Worm (Caenorhabditis elegans) whole organism, young adult: ENCODE data around the gene atp-5.

Experiments used
- B0261.1 ChIP-seq: sonication (generic microtip); optimal IDR thresholded peaks from 2 replicates; lab custom pipeline; 2016; ENCODE audit warnings: mild to moderate bottlenecking, missing genetic modification characterization, moderate library complexity, missing compliant biosample characterization
- B0336.3 ChIP-seq: fragments of 200-800 bp; sonication (Bioruptor generic); IDR thresholded peaks from 2 replicates; pipeline ENCODE4 v1.3.6; 2022; ENCODE audit warnings: missing genetic modification characterization, missing compliant biosample characterization
- C17E4.6 ChIP-seq: fragments of 200-800 bp; sonication (Bioruptor generic); IDR thresholded peaks from 2 replicates; pipeline ENCODE4 v1.3.6; 2022; ENCODE audit warnings: missing genetic modification reagents, missing genetic modification characterization, missing compliant biosample characterization
- F10E7.11 ChIP-seq: sonication (generic microtip); optimal IDR thresholded peaks from 2 replicates; lab custom pipeline; 2017; ENCODE audit warnings: mild to moderate bottlenecking, missing genetic modification characterization, moderate library complexity, missing compliant biosample characterization
- F37B4.10 ChIP-seq: fragments of 200-800 bp; sonication (Bioruptor generic); IDR thresholded peaks from 2 replicates; pipeline ENCODE4 v1.3.6; 2022; ENCODE audit warnings: missing genetic modification characterization, missing compliant biosample characterization
- F39B2.1 ChIP-seq: fragments of 200-800 bp; sonication (Bioruptor generic); IDR thresholded peaks from 2 replicates; pipeline ENCODE4 v1.3.6; 2022; ENCODE audit warnings: missing genetic modification reagents, missing genetic modification characterization, missing compliant biosample characterization
- F52B5.7 ChIP-seq: sonication (generic microtip); optimal IDR thresholded peaks from 2 replicates; lab custom pipeline; 2016; ENCODE audit warnings: mild to moderate bottlenecking, missing genetic modification characterization, missing compliant biosample characterization
- T07F8.4 ChIP-seq: sonication (generic microtip); optimal IDR thresholded peaks from 2 replicates; lab custom pipeline; 2016; ENCODE audit warnings: mild to moderate bottlenecking, missing genetic modification characterization, moderate library complexity, missing compliant biosample characterization
- Y53F4B.3 ChIP-seq: fragments of 200-800 bp; sonication (Bioruptor generic); IDR thresholded peaks from 2 replicates; pipeline ENCODE4 v1.3.6; 2022; ENCODE audit warnings: missing genetic modification reagents, missing genetic modification characterization, missing compliant biosample characterization
- Y53G8AR.9 ChIP-seq: fragments of 200-800 bp; sonication (Bioruptor generic); conservative IDR thresholded peaks from 2 replicates; pipeline ENCODE4 v1.3.6; 2022; ENCODE audit warnings: missing genetic modification reagents, missing genetic modification characterization, missing compliant biosample characterization
- aptf-3 ChIP-seq: fragments of 200-800 bp; sonication (Bioruptor generic); IDR thresholded peaks from 2 replicates; pipeline ENCODE4 v1.3.6; 2022; ENCODE audit warnings: missing genetic modification characterization, missing compliant biosample characterization
- attf-5 ChIP-seq: fragments of 200-800 bp; sonication (Bioruptor generic); optimal IDR thresholded peaks from 2 replicates; lab custom pipeline; 2018; ENCODE audit warnings: mild to moderate bottlenecking, missing genetic modification characterization, missing compliant biosample characterization
- cebp-2 ChIP-seq: fragments of 200-800 bp; sonication (Bioruptor generic); IDR thresholded peaks from 2 replicates; pipeline ENCODE4 v1.3.6; 2022; ENCODE audit warnings: missing genetic modification characterization, missing compliant biosample characterization
- die-1 ChIP-seq: sonication (generic microtip); optimal IDR thresholded peaks from 2 replicates; lab custom pipeline; 2016; ENCODE audit warnings: missing genotype, mild to moderate bottlenecking, missing genetic modification characterization, missing compliant biosample characterization
- dpl-1 ChIP-seq: fragments of 150-350 bp; optimal IDR thresholded peaks from 2 replicates; lab custom pipeline; 2014; ENCODE audit warnings: missing biosample characterization, missing genetic modification reagents, missing genetic modification characterization
- efl-1 ChIP-seq: fragments of 150-350 bp; optimal IDR thresholded peaks from 2 replicates; lab custom pipeline; 2014; ENCODE audit warnings: missing biosample characterization, missing genetic modification reagents, missing genetic modification characterization
- egl-44 ChIP-seq: fragments of 200-800 bp; sonication (Bioruptor generic); IDR thresholded peaks from 2 replicates; pipeline ENCODE4 v1.3.6; 2022; ENCODE audit warnings: missing genetic modification reagents, missing genetic modification characterization, missing compliant biosample characterization
- gei-17 ChIP-seq: fragments of 200-800 bp; sonication (Bioruptor generic); optimal IDR thresholded peaks from 2 replicates; lab custom pipeline; 2018; ENCODE audit warnings: mild to moderate bottlenecking, missing genetic modification characterization, missing compliant biosample characterization
- hlh-26 ChIP-seq: fragments of 200-800 bp; sonication (Bioruptor generic); conservative IDR thresholded peaks from 2 replicates; pipeline ENCODE4 v1.3.6; 2022; ENCODE audit warnings: missing genetic modification reagents, missing genetic modification characterization, missing compliant biosample characterization
- hrde-1 ChIP-seq: sonication (generic microtip); optimal IDR thresholded peaks from 2 replicates; lab custom pipeline; 2016; ENCODE audit warnings: missing genetic modification characterization, mild to moderate bottlenecking, missing compliant biosample characterization, moderate library complexity, missing genotype, missing genetic modification reagents, borderline replicate concordance
- let-526 ChIP-seq: fragments of 200-800 bp; sonication (Bioruptor generic); IDR thresholded peaks from 2 replicates; pipeline ENCODE4 v1.3.6; 2022; ENCODE audit warnings: missing genetic modification reagents, missing genetic modification characterization, missing compliant biosample characterization
- lin-26 ChIP-seq: fragments of 200-800 bp; sonication (Bioruptor generic); IDR thresholded peaks from 2 replicates; pipeline ENCODE4 v1.3.6; 2022; ENCODE audit warnings: missing genetic modification reagents, missing genetic modification characterization, missing compliant biosample characterization
- lin-35 ChIP-seq, 3 experiments: fragments of 150-350 bp in 2 of 3; sonication (generic microtip) in 1 of 3; optimal IDR thresholded peaks; 2 replicates each; lab custom pipeline; 2014 to 2018; ENCODE audit warnings: missing biosample characterization in 3 of 3, missing genetic modification characterization in 3 of 3, missing genetic modification reagents in 3 of 3
- lin-40 ChIP-seq: sonication (generic microtip); optimal IDR thresholded peaks from 2 replicates; lab custom pipeline; 2016; ENCODE audit warnings: missing genetic modification characterization, mild to moderate bottlenecking, missing compliant biosample characterization, missing genotype, missing genetic modification reagents
- lin-54 ChIP-seq: fragments of 200-800 bp; sonication (Bioruptor generic); optimal IDR thresholded peaks from 2 replicates; lab custom pipeline; 2018; ENCODE audit warnings: mild to moderate bottlenecking, missing genetic modification characterization, missing compliant biosample characterization
- lsl-1 ChIP-seq: fragments of 200-800 bp; sonication (Bioruptor generic); optimal IDR thresholded peaks from 2 replicates; lab custom pipeline; 2018; ENCODE audit warnings: mild to moderate bottlenecking, missing genetic modification characterization, moderate library complexity, missing compliant biosample characterization
- madf-8 ChIP-seq: fragments of 200-800 bp; sonication (Bioruptor generic); conservative IDR thresholded peaks from 2 replicates; pipeline ENCODE4 v1.3.6; 2022; ENCODE audit warnings: missing genetic modification reagents, missing genetic modification characterization, missing compliant biosample characterization
- mcd-1 ChIP-seq: fragments of 200-800 bp; sonication (Bioruptor generic); IDR thresholded peaks from 2 replicates; pipeline ENCODE4 v1.3.6; 2022; ENCODE audit warnings: missing genetic modification reagents, missing genetic modification characterization, missing compliant biosample characterization
- mxl-1 ChIP-seq: sonication (generic microtip); optimal IDR thresholded peaks from 2 replicates; lab custom pipeline; 2016; ENCODE audit warnings: missing genetic modification characterization, missing compliant biosample characterization
- nfya-2 ChIP-seq: fragments of 200-800 bp; sonication (Bioruptor generic); IDR thresholded peaks from 2 replicates; pipeline ENCODE4 v1.3.6; 2022; ENCODE audit warnings: missing genetic modification reagents, missing genetic modification characterization, missing compliant biosample characterization
- nhr-120 ChIP-seq: fragments of 200-800 bp; sonication (Bioruptor generic); IDR thresholded peaks from 2 replicates; pipeline ENCODE4 v1.3.6; 2022; ENCODE audit warnings: missing genetic modification characterization, missing compliant biosample characterization
- nhr-179 ChIP-seq: sonication (generic microtip); optimal IDR thresholded peaks from 2 replicates; lab custom pipeline; 2016; ENCODE audit warnings: mild to moderate bottlenecking, missing genetic modification characterization, missing compliant biosample characterization
- nhr-80 ChIP-seq: sonication (generic microtip); optimal IDR thresholded peaks from 2 replicates; lab custom pipeline; 2016; ENCODE audit warnings: missing genetic modification characterization, missing compliant biosample characterization
- pbrm-1 ChIP-seq: fragments of 200-800 bp; sonication (Bioruptor generic); IDR thresholded peaks from 2 replicates; pipeline ENCODE4 v1.3.6; 2022; ENCODE audit warnings: missing genetic modification reagents, missing genetic modification characterization, missing compliant biosample characterization
- rec-8 ChIP-seq, 2 experiments: sonication (generic microtip); optimal IDR thresholded peaks; 2 replicates each; lab custom pipeline; 2016; ENCODE audit warnings: mild to moderate bottlenecking in 2 of 2, missing genetic modification characterization in 2 of 2, missing genetic modification reagents in 2 of 2, missing genotype in 2 of 2, missing biosample characterization in 1 of 2, missing compliant biosample characterization in 1 of 2, moderate library complexity in 1 of 2
- repo-1 ChIP-seq: sonication (generic microtip); optimal IDR thresholded peaks from 2 replicates; lab custom pipeline; 2017; ENCODE audit warnings: mild to moderate bottlenecking, missing genetic modification characterization, missing compliant biosample characterization
- snpc-1.3 ChIP-seq: sonication (generic microtip); optimal IDR thresholded peaks from 2 replicates; lab custom pipeline; 2017; ENCODE audit warnings: missing genetic modification characterization, mild to moderate bottlenecking, missing compliant biosample characterization, antibody characterized with exemption, moderate library complexity, missing genotype, missing genetic modification reagents; ENCODE audit not compliant: insufficient read depth
- snpc-3.4 ChIP-seq: sonication (generic microtip); optimal IDR thresholded peaks from 2 replicates; lab custom pipeline; 2017; ENCODE audit warnings: missing genetic modification characterization, mild to moderate bottlenecking, missing compliant biosample characterization, antibody characterized with exemption, moderate library complexity, missing genotype, missing genetic modification reagents
- snpc-4 ChIP-seq, 5 experiments: fragments of 150-350 bp in 1 of 5; sonication (generic microtip) in 4 of 5; optimal IDR thresholded peaks; 2 replicates each; lab custom pipeline; 2014 to 2018; ENCODE audit warnings: missing genetic modification characterization in 5 of 5, missing biosample characterization in 3 of 5, antibody characterized with exemption in 2 of 5, mild to moderate bottlenecking in 2 of 5, missing compliant biosample characterization in 2 of 5, missing genotype in 2 of 5, moderate library complexity in 2 of 5, missing genetic modification reagents in 1 of 5
- sptf-2 ChIP-seq: fragments of 200-800 bp; sonication (Bioruptor generic); optimal IDR thresholded peaks from 2 replicates; lab custom pipeline; 2018; ENCODE audit warnings: mild to moderate bottlenecking, missing genetic modification characterization, missing compliant biosample characterization
- tbx-9 ChIP-seq: sonication (generic microtip); optimal IDR thresholded peaks from 2 replicates; lab custom pipeline; 2016; ENCODE audit warnings: borderline replicate concordance, missing genetic modification characterization, inconsistent platforms, missing compliant biosample characterization
- unc-62 ChIP-seq: fragments of 150-350 bp; optimal IDR thresholded peaks from 2 replicates; lab custom pipeline; 2014; ENCODE audit warnings: missing biosample characterization, missing genetic modification reagents, missing genetic modification characterization
- xnd-1 ChIP-seq: sonication (generic microtip); optimal IDR thresholded peaks from 2 replicates; lab custom pipeline; 2016; ENCODE audit warnings: missing genotype, missing genetic modification reagents, missing genetic modification characterization, missing compliant biosample characterization
- zfh-2 ChIP-seq: fragments of 200-800 bp; sonication (Bioruptor generic); conservative IDR thresholded peaks from 2 replicates; pipeline ENCODE4 v1.3.6; 2022; ENCODE audit warnings: missing genetic modification reagents, missing genetic modification characterization, missing compliant biosample characterization
- ztf-18 ChIP-seq: sonication (generic microtip); optimal IDR thresholded peaks from 2 replicates; lab custom pipeline; 2016; ENCODE audit warnings: missing genotype, mild to moderate bottlenecking, missing genetic modification characterization, missing compliant biosample characterization
- ztf-22 ChIP-seq: fragments of 200-800 bp; sonication (Bioruptor generic); optimal IDR thresholded peaks from 2 replicates; lab custom pipeline; 2018; ENCODE audit warnings: mild to moderate bottlenecking, missing genetic modification characterization, moderate library complexity, missing compliant biosample characterization
- ztf-6 ChIP-seq: fragments of 200-800 bp; sonication (Bioruptor generic); IDR thresholded peaks from 2 replicates; pipeline ENCODE4 v1.3.6; 2022; ENCODE audit warnings: missing genetic modification reagents, missing genetic modification characterization, missing compliant biosample characterization

atp-5 gene

DNA sequence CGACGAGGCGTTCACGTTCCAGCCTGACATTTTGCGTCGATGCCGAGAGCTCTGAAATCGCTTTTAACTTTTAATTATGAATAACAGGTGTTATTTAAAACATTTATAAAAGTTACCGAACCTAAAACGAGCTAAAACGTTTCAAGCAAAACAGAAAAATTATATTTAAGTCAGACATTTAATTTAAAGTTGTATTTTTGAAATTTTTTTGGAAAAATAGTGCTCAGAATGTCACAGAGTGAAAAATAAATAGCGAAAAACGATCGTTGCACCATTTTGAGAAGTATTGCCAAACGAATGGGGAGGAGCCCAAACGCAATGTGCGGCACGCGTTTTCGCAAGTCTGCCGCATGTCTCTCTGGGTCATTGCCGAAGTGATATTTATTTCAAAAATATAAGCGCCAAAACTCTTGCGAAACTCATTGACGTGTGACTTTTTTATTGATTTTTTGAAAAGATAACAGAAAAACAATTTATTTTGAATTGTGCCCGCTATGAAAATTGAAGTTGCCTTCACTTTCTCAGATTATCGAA, 10.6 kb downstream of the atp-5 start, which contains the start of gene erfa-3 (continued):
- TF ChIP-seq dpl-1 (GFP tag; lab: Kevin White, UChicago) (peak; percentile 27), madf-8 (GFP tag; lab: Robert Waterston, UW) (no peak), unc-62 (GFP tag; lab: Kevin White, UChicago) (no peak), attf-5 (GFP tag; lab: Kevin White, UChicago) (peak; percentile 85), snpc-3.4 (peak; percentile 85), ztf-18 (tag; lab: Kevin White, UChicago) (peak; percentile 43), Y53G8AR.9 (0 out of 2 replicates have a peak, but pooled peaks have one; percentile 27), sptf-2 (peak; percentile 70), mxl-1 (tag; lab: Kevin White, UChicago) (no peak), ztf-6 (no peak), lin-26 (GFP tag; lab: Robert Waterston, UW) (peak; percentile 36; the same call in 1 of the 2 replicates), nhr-120 (GFP tag; lab: Robert Waterston, UW) (no peak), die-1 (peak; percentile 53), xnd-1 (tag; lab: Kevin White, UChicago) (no peak), Y53F4B.3 (no peak), pbrm-1 (no peak), efl-1 (peak; percentile 41), hrde-1 (tag; lab: Kevin White, UChicago) (no peak), tbx-9 (tag; lab: Kevin White, UChicago) (no peak), mcd-1 (peak; percentile 68), lin-35 (GFP tag; optimal IDR thresholded peaks at IDR 0.05; lab: Kevin White, UChicago) (peak in 1 of 3 experiments; percentile 69), lsl-1 (GFP tag; lab: Kevin White, UChicago) (peak; percentile 28), F37B4.10 (GFP tag; lab: Robert Waterston, UW) (no peak), rec-8 (tag; optimal IDR thresholded peaks at IDR 0.05; lab: Kevin White, UChicago) (no peak), zfh-2 (GFP tag; lab: Robert Waterston, UW) (no peak), let-526 (GFP tag; lab: Robert Waterston, UW) (0 out of 2 replicates have a peak, but pooled peaks have one; percentile 52), F10E7.11 (tag; lab: Kevin White, UChicago) (no peak), lin-54 (GFP tag; lab: Kevin White, UChicago) (peak; percentile 58), ztf-22 (GFP tag; lab: Kevin White, UChicago) (no peak), snpc-1.3 (tag; lab: Kevin White, UChicago) (peak; percentile 25), B0261.1 (no peak), hlh-26 (GFP tag; lab: Robert Waterston, UW) (no peak), T07F8.4 (tag; lab: Kevin White, UChicago) (no peak), aptf-3 (GFP tag; lab: Robert Waterston, UW) (no peak), nhr-80 (tag; lab: Kevin White, UChicago) (peak; percentile 63), B0336.3 (GFP tag; lab: Robert Waterston, UW) (peak; percentile 33; the same call in 1 of the 2 replicates), egl-44 (GFP tag; lab: Robert Waterston, UW) (peak; percentile 45; the same call in 1 of the 2 replicates), lin-40 (tag; lab: Kevin White, UChicago) (peak; percentile 49), nfya-2 (no peak), cebp-2 (GFP tag; lab: Robert Waterston, UW) (no peak), F52B5.7 (tag; lab: Kevin White, UChicago) (no peak), snpc-4 (GFP tag; optimal IDR thresholded peaks at IDR 0.05; lab: Kevin White, UChicago) (peak; percentile 52), snpc-4 (tag; optimal IDR thresholded peaks at IDR 0.05; lab: Kevin White, UChicago) (peak; percentile 0 to 50 (median 34)), nhr-179 (tag; lab: Kevin White, UChicago) (no peak), C17E4.6 (no peak), F39B2.1 (no peak), repo-1 (peak; percentile 44), gei-17 (GFP tag; lab: Kevin White, UChicago) (no peak)
